Worm (Caenorhabditis elegans): Measurements from ENCODE around the gene F49F1.9.

DNA sequence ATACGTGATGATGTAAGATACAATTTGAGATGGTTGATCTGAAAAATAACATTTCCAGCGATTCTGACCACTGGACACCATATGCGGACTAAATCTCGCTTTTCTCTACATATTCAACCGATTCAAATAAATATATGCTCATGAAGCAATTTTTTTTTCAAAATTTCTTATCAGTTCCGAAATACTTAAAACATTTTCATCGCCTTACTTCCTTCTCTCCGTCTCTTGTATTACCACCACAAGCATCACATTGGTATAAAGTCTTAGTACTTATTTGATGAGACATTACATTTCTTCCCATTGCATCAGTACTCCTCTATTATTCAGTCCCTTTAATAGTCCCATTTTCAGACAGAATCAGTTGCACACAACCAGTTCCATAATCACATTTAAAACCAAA, 17.3 kb upstream of the F49F1.9 start, which contains the start of gene K08D10.14:
- TF ChIP-seq snpc-4 (tag; optimal IDR thresholded peaks at IDR 0.05), result no peak
- no peak for TF ChIP-seq nhr-28 (tag; optimal IDR thresholded peaks at IDR 0.05)
- TF ChIP-seq lin-13 (tag; optimal IDR thresholded peaks at IDR 0.05), result no peak
- no peak for TF ChIP-seq mab-5 (tag; optimal IDR thresholded peaks at IDR 0.05)
- no peak for TF ChIP-seq pha-4 (tag; optimal IDR thresholded peaks at IDR 0.05)
